Fruit fly (Drosophila melanogaster): Measurements from ENCODE around the gene CG32642.

CG32642 gene

DNA sequence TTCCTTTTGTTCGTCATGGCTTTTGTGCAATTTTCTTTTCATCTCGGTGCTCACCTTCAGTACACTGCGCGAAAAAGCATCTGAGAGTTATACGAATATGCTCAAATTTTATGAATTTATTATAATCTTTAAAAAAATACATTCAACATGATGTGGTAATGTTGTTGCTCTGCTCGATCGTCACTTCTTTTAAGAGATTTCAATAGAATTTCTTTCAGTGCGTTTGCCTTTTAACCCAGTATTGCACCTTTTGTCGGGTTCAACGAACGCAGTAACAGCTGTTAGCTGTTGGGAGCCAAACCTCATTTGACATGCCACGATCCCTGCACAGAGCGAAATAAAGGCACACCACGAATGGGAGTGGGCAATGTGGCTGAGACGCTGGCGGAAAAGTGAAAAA, 19.1 kb upstream of the CG32642 start (continued):
- TF ChIP-seq fd59A (GFP tag; optimal IDR thresholded peaks at IDR 0.05) (no peak), topi (GFP tag; optimal IDR thresholded peaks at IDR 0.05) (peak; percentile 41), fkh (GFP tag; optimal IDR thresholded peaks at IDR 0.05) (no peak), CG16779 (tag; optimal IDR thresholded peaks at IDR 0.05) (no peak), CG11902 (GFP tag; optimal IDR thresholded peaks at IDR 0.05) (no peak), CG10669 (GFP tag; optimal IDR thresholded peaks at IDR 0.05) (peak; percentile 16), CG1621 (tag; optimal IDR thresholded peaks at IDR 0.05) (no peak), ss (GFP tag; optimal IDR thresholded peaks at IDR 0.05) (peak in 1 of 2 experiments; percentile 4), Eip75B (GFP tag; optimal IDR thresholded peaks at IDR 0.05) (no peak), Ets96B (tag; optimal IDR thresholded peaks at IDR 0.05) (no peak), svp (GFP tag) (peak; percentile 57), achi (GFP tag; optimal IDR thresholded peaks at IDR 0.05) (peak; percentile 3), salr (GFP tag; optimal IDR thresholded peaks at IDR 0.05) (no peak), CG11762 (GFP tag; optimal IDR thresholded peaks at IDR 0.05; ENCODE audit: insufficient read depth) (no peak), lz (GFP tag; optimal IDR thresholded peaks at IDR 0.05) (peak; percentile 17), acj6 (GFP tag; optimal IDR thresholded peaks at IDR 0.05) (peak; percentile 13), esn (GFP tag; optimal IDR thresholded peaks at IDR 0.05) (peak; percentile 19), vri (GFP tag; optimal IDR thresholded peaks at IDR 0.05) (no peak), dsx (GFP tag; optimal IDR thresholded peaks at IDR 0.05; ENCODE audit: poor library complexity, severe bottlenecking) (no peak), CG3032 (tag; optimal IDR thresholded peaks at IDR 0.05) (peak; percentile 23), cyc (GFP tag; optimal IDR thresholded peaks at IDR 0.05) (no peak), Hr4 (GFP tag; optimal IDR thresholded peaks at IDR 0.05) (peak; percentile 1), CG8319 (GFP tag; optimal IDR thresholded peaks at IDR 0.05) (no peak), CG6808 (GFP tag; optimal IDR thresholded peaks at IDR 0.05) (no peak)

DNA sequence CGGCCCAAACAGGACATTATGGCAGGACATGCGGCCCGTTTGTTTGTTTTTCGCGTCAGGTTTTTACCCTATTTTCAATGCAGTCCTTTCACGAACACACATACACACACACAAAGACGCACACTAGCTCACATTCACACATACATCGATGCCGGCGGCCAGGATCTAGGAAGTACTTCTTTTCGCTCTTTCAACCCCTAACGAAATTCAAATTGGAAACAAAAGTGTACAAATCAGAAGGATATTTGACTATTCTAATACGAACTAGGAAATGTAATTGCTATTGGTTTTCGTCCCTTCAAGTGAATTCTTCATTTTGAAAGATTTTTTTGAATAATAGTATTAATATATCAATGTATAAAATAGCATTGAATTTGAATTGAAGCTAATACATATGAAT, 18.6 kb upstream of the CG32642 start:
- TF ChIP-seq svp (GFP tag) (peak; percentile 20), CG10631 (GFP tag; optimal IDR thresholded peaks at IDR 0.05) (no peak)

DNA sequence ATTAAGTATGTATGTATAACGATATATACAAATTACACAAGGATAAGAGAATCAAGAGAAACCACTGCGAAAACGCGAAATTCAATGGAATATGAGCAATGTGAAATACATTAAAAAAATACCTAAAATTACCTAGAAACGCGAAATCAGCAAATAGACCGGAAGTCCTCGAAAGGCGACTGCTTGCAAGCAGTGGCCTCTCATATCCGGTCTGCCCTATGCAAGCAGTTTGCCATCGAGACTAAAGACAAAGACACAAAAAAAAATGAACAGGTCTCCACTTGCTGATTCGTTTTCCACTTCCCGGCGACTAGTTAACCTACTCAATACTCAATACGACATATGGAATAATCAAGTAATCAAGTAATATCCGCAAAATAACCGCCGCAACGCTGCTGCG, 11.3 kb upstream of the CG32642 start:
- TF ChIP-seq salr (GFP tag; optimal IDR thresholded peaks at IDR 0.05) (no peak), CG6163 (GFP tag; IDR thresholded peaks at IDR 0.05) (no peak), CG16779 (tag; optimal IDR thresholded peaks at IDR 0.05) (no peak), CG3032 (tag; optimal IDR thresholded peaks at IDR 0.05) (no peak), Eip75B (GFP tag; optimal IDR thresholded peaks at IDR 0.05) (no peak), Hr39 (GFP tag; optimal IDR thresholded peaks at IDR 0.05) (no peak), Smox (GFP tag; optimal IDR thresholded peaks at IDR 0.05) (no peak), CG6792 (GFP tag; optimal IDR thresholded peaks at IDR 0.05) (no peak), CG7368 (GFP tag; optimal IDR thresholded peaks at IDR 0.05) (no peak), CG32006 (GFP tag; optimal IDR thresholded peaks at IDR 0.05) (no peak), topi (GFP tag; optimal IDR thresholded peaks at IDR 0.05) (no peak), CG11294 (GFP tag; IDR thresholded peaks at IDR 0.05) (no peak), Sox14 (GFP tag; optimal IDR thresholded peaks at IDR 0.05) (no peak), Ets21C (GFP tag; optimal IDR thresholded peaks at IDR 0.05) (no peak), Ets96B (tag; optimal IDR thresholded peaks at IDR 0.05) (no peak), CG8119 (GFP tag; IDR thresholded peaks at IDR 0.05) (no peak), vri (GFP tag; optimal IDR thresholded peaks at IDR 0.05) (no peak)

DNA sequence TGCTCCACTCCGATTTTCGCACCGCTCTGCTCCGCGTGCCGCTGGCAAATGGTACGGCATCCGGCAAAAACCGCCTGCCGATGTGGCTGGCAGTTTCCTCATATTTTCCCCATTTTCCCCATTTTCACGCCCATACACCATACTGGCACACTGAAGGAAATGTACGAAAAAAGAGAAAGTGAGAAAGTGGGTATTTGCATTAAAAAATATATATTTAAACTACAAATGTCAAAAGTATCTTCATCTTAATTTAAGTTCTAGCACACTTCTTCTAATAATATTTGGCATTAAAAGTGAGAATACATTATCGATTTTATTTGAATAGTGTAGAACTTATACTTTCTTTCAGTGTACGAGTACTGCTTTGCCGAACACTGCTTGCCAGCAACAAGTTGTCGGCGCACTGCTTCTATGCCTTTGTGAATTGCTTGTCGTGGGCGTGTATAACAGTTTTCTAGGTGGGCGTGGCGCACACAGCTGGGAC, 1.6 kb upstream of the CG32642 start, which contains the start of gene hec:
hec (minus strand) TSS at position 51 of the 484 bp plus-strand sequence.
- no peak for TF ChIP-seq Eip93F (GFP tag; optimal IDR thresholded peaks at IDR 0.05)
- TF ChIP-seq achi (GFP tag; optimal IDR thresholded peaks at IDR 0.05), result no peak
- TF ChIP-seq lz (GFP tag; optimal IDR thresholded peaks at IDR 0.05), result no peak
- TF ChIP-seq Eip78C (GFP tag), result peak; percentile 48
- no peak for TF ChIP-seq Lpt (GFP tag; optimal IDR thresholded peaks at IDR 0.05)
- peak; percentile 22 for TF ChIP-seq svp (GFP tag)
- no peak for TF ChIP-seq CG4318 (GFP tag; optimal IDR thresholded peaks at IDR 0.05)
- TF ChIP-seq CG8319 (GFP tag; optimal IDR thresholded peaks at IDR 0.05), result no peak
- peak; percentile 21 for TF ChIP-seq CG32006 (GFP tag; optimal IDR thresholded peaks at IDR 0.05)
- TF ChIP-seq eg (GFP tag; IDR thresholded peaks at IDR 0.05), result no peak
- TF ChIP-seq cyc (GFP tag; optimal IDR thresholded peaks at IDR 0.05), result no peak
- TF ChIP-seq CG6808 (GFP tag; optimal IDR thresholded peaks at IDR 0.05), result no peak
- TF ChIP-seq fkh (GFP tag; optimal IDR thresholded peaks at IDR 0.05), result no peak
- TF ChIP-seq CG8119 (GFP tag; IDR thresholded peaks at IDR 0.05), result no peak
- no peak for TF ChIP-seq ss (GFP tag; optimal IDR thresholded peaks at IDR 0.05)
- no peak for TF ChIP-seq fd59A (GFP tag; optimal IDR thresholded peaks at IDR 0.05)

Measured in whole organism, prepupa.